Worm (Caenorhabditis elegans) whole organism, late embryonic: Measurements from ENCODE around the gene B0218.7.

Experiments
- C08G9.2 ChIP-seq: sonication (generic microtip); optimal IDR thresholded peaks from 2 replicates; lab custom pipeline; 2016; ENCODE audit warnings: mild to moderate bottlenecking, missing genetic modification characterization, moderate library complexity, missing compliant biosample characterization
- F13H6.1 ChIP-seq: sonication (generic microtip); optimal IDR thresholded peaks from 2 replicates; lab custom pipeline; 2016; ENCODE audit warnings: missing genetic modification characterization, missing compliant biosample characterization
- T23F11.4 ChIP-seq: fragments of 200-800 bp; sonication (Bioruptor generic); optimal IDR thresholded peaks from 2 replicates; lab custom pipeline; 2018; ENCODE audit warnings: mild to moderate bottlenecking, missing genetic modification characterization, missing compliant biosample characterization
- ahr-1 ChIP-seq: sonication (generic microtip); optimal IDR thresholded peaks from 2 replicates; lab custom pipeline; 2016; ENCODE audit warnings: missing genetic modification characterization, missing compliant biosample characterization
- ama-1 ChIP-seq: fragments of 150-350 bp; optimal IDR thresholded peaks from 2 replicates; lab custom pipeline; 2014
- ceh-18 ChIP-seq: sonication (generic microtip); optimal IDR thresholded peaks from 2 replicates; lab custom pipeline; 2016; ENCODE audit warnings: missing genetic modification characterization, missing compliant biosample characterization
- ceh-2 ChIP-seq: sonication (generic microtip); optimal IDR thresholded peaks from 2 replicates; lab custom pipeline; 2016; ENCODE audit warnings: missing genotype, missing genetic modification characterization, missing compliant biosample characterization
- ceh-22 ChIP-seq: sonication (generic microtip); optimal IDR thresholded peaks from 2 replicates; lab custom pipeline; 2017; ENCODE audit warnings: missing biosample characterization, missing genetic modification characterization
- ceh-24 ChIP-seq: sonication (generic microtip); optimal IDR thresholded peaks from 2 replicates; lab custom pipeline; 2016; ENCODE audit warnings: mild to moderate bottlenecking, missing genetic modification characterization, missing compliant biosample characterization
- ceh-31 ChIP-seq: sonication (generic microtip); optimal IDR thresholded peaks from 2 replicates; lab custom pipeline; 2016; ENCODE audit warnings: missing genetic modification characterization, missing compliant biosample characterization
- ceh-48 ChIP-seq: sonication (generic microtip); optimal IDR thresholded peaks from 2 replicates; lab custom pipeline; 2016; ENCODE audit warnings: missing genetic modification characterization, inconsistent platforms, missing compliant biosample characterization
- che-1 ChIP-seq: sonication (generic microtip); optimal IDR thresholded peaks from 2 replicates; lab custom pipeline; 2016; ENCODE audit warnings: mild to moderate bottlenecking, missing genetic modification characterization, missing compliant biosample characterization
- dmd-4 ChIP-seq: sonication (generic microtip); optimal IDR thresholded peaks from 2 replicates; lab custom pipeline; 2016; ENCODE audit warnings: borderline replicate concordance, missing genetic modification characterization, missing compliant biosample characterization
- elt-4 ChIP-seq: sonication (generic microtip); optimal IDR thresholded peaks from 2 replicates; lab custom pipeline; 2016; ENCODE audit warnings: missing genetic modification characterization, missing compliant biosample characterization
- ets-4 ChIP-seq: sonication (generic microtip); optimal IDR thresholded peaks from 2 replicates; lab custom pipeline; 2016; ENCODE audit warnings: missing genetic modification characterization, missing compliant biosample characterization
- fax-1 ChIP-seq: sonication (generic microtip); optimal IDR thresholded peaks from 2 replicates; lab custom pipeline; 2016; ENCODE audit warnings: missing genotype, missing genetic modification characterization, missing compliant biosample characterization
- fkh-10 ChIP-seq: fragments of 150-350 bp; optimal IDR thresholded peaks from 2 replicates; lab custom pipeline; 2014; ENCODE audit warnings: missing biosample characterization, missing genetic modification reagents, missing genetic modification characterization
- gmeb-2 ChIP-seq: sonication (generic microtip); optimal IDR thresholded peaks from 2 replicates; lab custom pipeline; 2016; ENCODE audit warnings: missing genetic modification characterization, inconsistent platforms, missing compliant biosample characterization
- hlh-15 ChIP-seq: sonication (generic microtip); optimal IDR thresholded peaks from 2 replicates; lab custom pipeline; 2016; ENCODE audit warnings: missing genetic modification characterization, missing compliant biosample characterization
- hlh-6 ChIP-seq: sonication (generic microtip); optimal IDR thresholded peaks from 2 replicates; lab custom pipeline; 2016; ENCODE audit warnings: missing genotype, missing genetic modification characterization, missing compliant biosample characterization
- hlh-8 ChIP-seq: sonication (generic microtip); optimal IDR thresholded peaks from 2 replicates; lab custom pipeline; 2016; ENCODE audit warnings: missing genotype, missing genetic modification characterization, missing compliant biosample characterization
- madf-2 ChIP-seq: sonication (generic microtip); optimal IDR thresholded peaks from 2 replicates; lab custom pipeline; 2017; ENCODE audit warnings: missing genetic modification characterization, missing compliant biosample characterization
- mec-3 ChIP-seq: sonication (generic microtip); optimal IDR thresholded peaks from 2 replicates; lab custom pipeline; 2016; ENCODE audit warnings: borderline replicate concordance, missing genetic modification characterization, missing compliant biosample characterization
- nfya-1 ChIP-seq: sonication (generic microtip); optimal IDR thresholded peaks from 2 replicates; lab custom pipeline; 2017; ENCODE audit warnings: missing genetic modification characterization, mild to moderate bottlenecking, missing compliant biosample characterization, antibody characterized with exemption, moderate library complexity
- pat-9 ChIP-seq: fragments of 200-800 bp; sonication (Bioruptor generic); optimal IDR thresholded peaks from 2 replicates; lab custom pipeline; 2018; ENCODE audit warnings: mild to moderate bottlenecking, missing genetic modification characterization, moderate library complexity, missing compliant biosample characterization
- pha-2 ChIP-seq: sonication (generic microtip); optimal IDR thresholded peaks from 2 replicates; lab custom pipeline; 2017; ENCODE audit warnings: mild to moderate bottlenecking, missing genetic modification characterization, missing compliant biosample characterization
- pha-4 ChIP-seq: fragments of 150-350 bp; optimal IDR thresholded peaks from 2 replicates; lab custom pipeline; 2018; ENCODE audit warnings: missing biosample characterization, missing genetic modification reagents, missing genetic modification characterization
- pqm-1 ChIP-seq: sonication (generic microtip); optimal IDR thresholded peaks from 2 replicates; lab custom pipeline; 2016; ENCODE audit warnings: missing genetic modification characterization, missing compliant biosample characterization
- ref-2 ChIP-seq: sonication (generic microtip); optimal IDR thresholded peaks from 2 replicates; lab custom pipeline; 2016; ENCODE audit warnings: missing genetic modification characterization, missing compliant biosample characterization
- sdc-2 ChIP-seq: sonication (generic microtip); optimal IDR thresholded peaks from 2 replicates; lab custom pipeline; 2016; ENCODE audit warnings: missing genotype, missing genetic modification characterization, missing compliant biosample characterization
- sox-2 ChIP-seq: fragments of 200-800 bp; sonication (Bioruptor generic); IDR thresholded peaks from 2 replicates; pipeline ENCODE4 v1.3.6; 2022; ENCODE audit warnings: missing genetic modification reagents, missing genetic modification characterization, missing compliant biosample characterization
- sox-4 ChIP-seq: sonication (generic microtip); optimal IDR thresholded peaks from 2 replicates; lab custom pipeline; 2017; ENCODE audit warnings: mild to moderate bottlenecking, missing genetic modification characterization, inconsistent platforms, missing compliant biosample characterization
- syd-9 ChIP-seq: sonication (generic microtip); optimal IDR thresholded peaks from 2 replicates; lab custom pipeline; 2016; ENCODE audit warnings: mild to moderate bottlenecking, missing genetic modification characterization, moderate library complexity, missing compliant biosample characterization
- tbx-7 ChIP-seq: sonication (generic microtip); optimal IDR thresholded peaks from 2 replicates; lab custom pipeline; 2016; ENCODE audit warnings: missing genotype, missing genetic modification characterization, missing compliant biosample characterization
- unc-42 ChIP-seq: sonication (generic microtip); optimal IDR thresholded peaks from 2 replicates; lab custom pipeline; 2016; ENCODE audit warnings: missing genotype, missing genetic modification characterization, missing compliant biosample characterization
- unc-55 ChIP-seq: sonication (generic microtip); optimal IDR thresholded peaks from 2 replicates; lab custom pipeline; 2017; ENCODE audit warnings: missing biosample characterization, missing genetic modification reagents, missing genetic modification characterization
- zip-5 ChIP-seq: sonication (generic microtip); optimal IDR thresholded peaks from 2 replicates; lab custom pipeline; 2016; ENCODE audit warnings: missing genetic modification characterization, missing compliant biosample characterization

Gene B0218.7

DNA sequence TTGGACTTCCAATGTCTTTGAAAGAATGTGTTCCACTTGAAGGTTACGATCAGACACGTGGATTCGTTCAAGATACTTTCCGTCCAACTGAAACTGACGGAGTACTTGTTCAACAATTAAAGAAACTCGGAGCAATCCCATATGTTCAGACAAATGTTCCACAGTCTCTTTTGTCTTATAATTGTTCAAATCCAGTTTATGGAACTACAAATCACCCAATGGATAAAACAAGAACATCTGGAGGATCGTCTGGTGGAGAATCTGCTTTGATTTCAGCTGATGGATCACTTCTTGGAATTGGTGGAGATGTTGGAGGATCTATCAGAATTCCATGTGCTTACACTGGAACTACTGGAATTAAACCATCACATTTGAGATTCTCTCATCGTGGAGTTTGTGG lies 12.7 kb downstream of the B0218.7 start:
- TF ChIP-seq T23F11.4 (GFP tag; lab: Kevin White, UChicago): no peak
- no peak for TF ChIP-seq hlh-15 (tag; lab: Kevin White, UChicago)
- no peak for TF ChIP-seq ama-1 (lab: Kevin White, UChicago)
- no peak for TF ChIP-seq ahr-1 (tag; lab: Kevin White, UChicago)
- TF ChIP-seq madf-2 (tag; lab: Kevin White, UChicago): no peak
- TF ChIP-seq ets-4 (tag; lab: Kevin White, UChicago): no peak
- TF ChIP-seq ceh-2: no peak

DNA sequence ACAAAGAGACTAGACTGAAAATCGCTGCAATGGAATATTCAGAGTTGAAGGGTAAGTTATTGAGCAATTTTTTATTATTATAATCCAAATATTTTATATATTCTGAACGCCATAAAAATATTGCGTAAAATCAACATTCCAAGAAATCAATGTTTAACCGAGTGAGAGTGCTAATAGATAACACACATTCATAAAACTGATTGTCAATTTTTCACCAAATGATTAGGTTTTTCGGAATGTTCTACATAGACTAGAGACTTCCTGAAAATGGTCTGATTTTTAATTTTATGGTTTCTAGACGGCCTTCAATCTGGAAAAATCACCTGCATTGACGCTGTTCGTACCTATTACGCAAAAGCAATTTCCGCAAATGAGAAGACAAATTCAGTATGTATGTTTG lies 13.2 kb downstream of the B0218.7 start:
- TF ChIP-seq sdc-2 (tag; lab: Kevin White, UChicago): no peak
- TF ChIP-seq hlh-15 (tag; lab: Kevin White, UChicago): no peak
- TF ChIP-seq, all 69 proteins: peak for 0

DNA sequence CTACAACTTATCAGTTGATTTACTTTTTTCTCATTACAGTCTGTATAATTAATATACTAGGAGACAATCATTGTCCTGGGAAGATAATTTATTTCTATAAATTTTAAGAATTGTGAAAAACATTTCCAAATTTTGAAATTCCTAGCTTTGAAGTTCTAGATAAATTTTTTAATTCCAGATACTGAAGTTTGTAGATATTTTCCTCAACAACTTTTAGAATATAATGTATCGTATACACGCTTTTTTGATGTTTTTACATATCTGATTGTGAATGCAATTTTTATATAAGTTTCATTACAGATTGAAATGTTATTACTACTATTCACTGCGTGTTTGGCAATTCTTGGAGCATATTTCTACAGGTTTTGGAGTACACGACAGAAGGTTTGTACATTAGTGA lies 13.7 kb downstream of the B0218.7 start, which contains the start of gene faah-2:
Gene faah-2, plus strand, starts transcription at position 301 of the 400 bp plus-strand sequence.
- no peak for TF ChIP-seq F13H6.1 (tag; lab: Kevin White, UChicago)
- TF ChIP-seq ceh-22: no peak
- TF ChIP-seq tbx-7 (tag; lab: Kevin White, UChicago): no peak
- TF ChIP-seq unc-55 (GFP tag; lab: Kevin White, UChicago): no peak
- no peak for TF ChIP-seq hlh-8 (tag; lab: Kevin White, UChicago)
- TF ChIP-seq gmeb-2 (tag; lab: Kevin White, UChicago): no peak
- no peak for TF ChIP-seq unc-42
- TF ChIP-seq ets-4 (tag; lab: Kevin White, UChicago): no peak
- no peak for TF ChIP-seq fkh-10 (GFP tag; lab: Kevin White, UChicago)
- no peak for TF ChIP-seq pat-9 (tag; lab: Kevin White, UChicago)
- TF ChIP-seq elt-4 (tag; lab: Kevin White, UChicago): no peak
- TF ChIP-seq ceh-48 (tag; lab: Kevin White, UChicago): no peak
- no peak for TF ChIP-seq madf-2 (tag; lab: Kevin White, UChicago)
- no peak for TF ChIP-seq pqm-1 (tag; lab: Kevin White, UChicago)
- TF ChIP-seq che-1 (tag; lab: Kevin White, UChicago): no peak
- no peak for TF ChIP-seq fax-1 (tag; lab: Kevin White, UChicago)
- no peak for TF ChIP-seq syd-9 (tag; lab: Kevin White, UChicago)
- no peak for TF ChIP-seq pha-4 (tag; lab: Kevin White, UChicago)
- TF ChIP-seq ahr-1 (tag; lab: Kevin White, UChicago): no peak
- TF ChIP-seq ceh-18: no peak

DNA sequence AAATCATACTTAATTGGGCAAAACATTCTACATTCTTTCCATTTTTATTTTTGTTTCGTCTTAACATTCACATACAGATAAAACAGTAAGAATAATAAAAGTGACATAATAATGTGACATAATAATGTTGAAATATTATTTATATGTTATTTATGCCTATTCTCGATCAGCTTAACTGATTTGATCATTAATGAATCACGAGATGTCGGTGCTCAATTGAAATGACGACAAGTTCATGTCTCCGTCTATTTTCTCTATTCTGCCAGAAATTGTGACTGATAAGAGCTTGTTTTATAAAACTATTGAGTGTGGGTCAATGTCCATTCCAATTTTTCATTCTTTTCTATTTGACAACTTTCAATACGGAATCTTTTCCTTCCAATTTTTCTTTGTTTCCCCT lies 14.1 kb downstream of the B0218.7 start:
- no peak for TF ChIP-seq ref-2 (tag; lab: Kevin White, UChicago)
- no peak for TF ChIP-seq ceh-24 (tag; lab: Kevin White, UChicago)
- TF ChIP-seq nfya-1: no peak
- TF ChIP-seq zip-5 (tag; lab: Kevin White, UChicago): no peak
- TF ChIP-seq hlh-6: no peak
- no peak for TF ChIP-seq ceh-31 (tag; lab: Kevin White, UChicago)
- no peak for TF ChIP-seq elt-4 (tag; lab: Kevin White, UChicago)
- no peak for TF ChIP-seq sox-4 (tag; lab: Kevin White, UChicago)
- TF ChIP-seq C08G9.2 (tag; lab: Kevin White, UChicago): no peak
- TF ChIP-seq T23F11.4 (GFP tag; lab: Kevin White, UChicago): no peak
- no peak for TF ChIP-seq mec-3 (tag; lab: Kevin White, UChicago)
- no peak for TF ChIP-seq pha-4 (tag; lab: Kevin White, UChicago)
- TF ChIP-seq pat-9 (tag; lab: Kevin White, UChicago): no peak
- no peak for TF ChIP-seq pha-2
- TF ChIP-seq unc-42: no peak
- no peak for TF ChIP-seq ceh-18
- TF ChIP-seq dmd-4 (tag; lab: Kevin White, UChicago): no peak
- TF ChIP-seq sox-2: no peak
- no peak for TF ChIP-seq fax-1 (tag; lab: Kevin White, UChicago)
